Worm (Caenorhabditis elegans): Measurements from ENCODE around the gene K05F6.12.

DNA sequence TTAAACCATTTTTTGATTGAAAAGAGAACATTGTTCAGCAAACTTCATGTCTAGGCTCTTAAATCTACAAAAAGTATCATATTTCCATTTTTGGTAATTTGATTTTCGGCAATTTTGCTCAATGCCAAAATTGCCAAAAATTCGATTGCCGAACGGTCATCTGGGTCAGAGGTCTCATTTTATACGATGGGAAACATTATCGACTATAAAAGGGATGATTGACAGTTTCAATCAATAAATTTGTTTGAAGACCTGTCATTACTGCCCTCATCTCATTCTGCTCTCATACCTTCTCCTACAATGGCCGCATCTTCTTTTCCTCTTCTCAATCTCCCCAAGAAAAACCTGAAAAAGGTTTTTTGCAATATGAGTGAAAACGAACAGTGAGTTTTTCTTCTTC lies 16.1 kb downstream of the K05F6.12 start, which contains the start of gene K05F6.14:
- TF ChIP-seq med-1 (GFP tag; optimal IDR thresholded peaks at IDR 0.05; ENCODE audit: insufficient read depth) (no peak), cog-1 (tag; optimal IDR thresholded peaks at IDR 0.05) (no peak), T22C8.4 (GFP tag; IDR thresholded peaks at IDR 0.05) (no peak), klf-2 (GFP tag; conservative IDR thresholded peaks at IDR 0.05) (no peak), ref-1 (GFP tag; conservative IDR thresholded peaks at IDR 0.05) (no peak), flt-1 (GFP tag; IDR thresholded peaks at IDR 0.05) (no peak), ztf-29 (GFP tag; IDR thresholded peaks at IDR 0.05) (no peak), tab-1 (GFP tag; IDR thresholded peaks at IDR 0.05) (no peak), ztf-23 (GFP tag; IDR thresholded peaks at IDR 0.05) (no peak)
